Worm (Caenorhabditis elegans): ENCODE results near the gene dnj-16.

dnj-16 gene

DNA sequence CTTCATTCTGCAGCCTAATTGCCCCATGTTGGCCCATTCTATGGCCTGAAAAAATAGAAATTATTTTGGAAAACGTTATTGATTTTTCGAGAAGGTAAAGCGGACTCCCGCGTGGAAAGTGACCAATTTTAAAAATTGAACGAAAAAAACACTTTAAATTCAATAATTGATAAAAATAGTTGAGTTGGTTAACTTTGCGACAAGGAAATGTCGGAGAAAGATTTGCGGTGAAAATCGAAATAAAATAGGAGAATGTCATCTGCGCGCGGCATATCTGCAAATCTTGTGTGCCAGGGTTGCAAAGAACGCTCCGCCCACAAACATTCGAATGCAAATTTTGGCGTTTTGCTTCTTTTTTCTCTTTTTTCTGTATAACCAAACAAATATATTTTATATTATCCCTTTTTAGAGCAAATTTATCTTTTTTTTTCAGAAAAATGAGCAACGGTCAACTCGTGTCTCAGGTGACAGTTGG, 20.0 kb upstream of the dnj-16 start, which contains the start of the genes rnf-121 and C16C10.4 (continued):
- TF ChIP-seq T26A5.8 (tag; optimal IDR thresholded peaks at IDR 0.05), result no peak
- peak; percentile 19 for TF ChIP-seq K12H6.12 (tag; optimal IDR thresholded peaks at IDR 0.05)
- peak; percentile 63 for TF ChIP-seq F49E8.2 (tag; optimal IDR thresholded peaks at IDR 0.05; ENCODE audit: insufficient read depth)
- TF ChIP-seq pbrm-1 (GFP tag; IDR thresholded peaks at IDR 0.05), result peak; percentile 31; the same call in 1 of the 2 replicates
- peak; percentile 71 for TF ChIP-seq snpc-1.3 (tag; optimal IDR thresholded peaks at IDR 0.05; ENCODE audit: insufficient read depth)
- TF ChIP-seq Y53F4B.3 (GFP tag; IDR thresholded peaks at IDR 0.05), result no peak
- no peak for TF ChIP-seq atf-7 (tag; optimal IDR thresholded peaks at IDR 0.05)
- TF ChIP-seq C17E4.6 (GFP tag; IDR thresholded peaks at IDR 0.05), result no peak
- TF ChIP-seq F52B5.7 (tag; optimal IDR thresholded peaks at IDR 0.05), result peak; percentile 29
- TF ChIP-seq hmg-1.2 (GFP tag; IDR thresholded peaks at IDR 0.05), result peak; percentile 38; the same call in 1 of the 2 replicates
- TF ChIP-seq tlf-1 (GFP tag; optimal IDR thresholded peaks at IDR 0.05), result peak; percentile 38
- peak; percentile 86 for TF ChIP-seq ZK185.1 (tag; optimal IDR thresholded peaks at IDR 0.05; ENCODE audit: poor library complexity, severe bottlenecking)
- TF ChIP-seq ceh-40 (GFP tag; IDR thresholded peaks at IDR 0.05), result no peak
- peak; percentile 68 for TF ChIP-seq attf-5 (GFP tag; optimal IDR thresholded peaks at IDR 0.05)
- no peak for TF ChIP-seq lsy-27 (tag; optimal IDR thresholded peaks at IDR 0.05; ENCODE audit: borderline replicate concordance, insufficient read depth)
- no peak for TF ChIP-seq F57C9.4 (tag; optimal IDR thresholded peaks at IDR 0.05)
- peak; percentile 20 for TF ChIP-seq F22D6.2 (tag; optimal IDR thresholded peaks at IDR 0.05)
- TF ChIP-seq B0336.3 (GFP tag; IDR thresholded peaks at IDR 0.05), result peak; percentile 20; the same call in 1 of the 2 replicates
- TF ChIP-seq ztf-18 (tag; optimal IDR thresholded peaks at IDR 0.05), result peak; percentile 46
- TF ChIP-seq lin-54 (GFP tag; optimal IDR thresholded peaks at IDR 0.05), result peak; percentile 69
- no peak for TF ChIP-seq nhr-90 (tag; optimal IDR thresholded peaks at IDR 0.05)
- peak; percentile 45 for TF ChIP-seq tbp1 (GFP tag; optimal IDR thresholded peaks at IDR 0.05)
- TF ChIP-seq lin-26 (GFP tag; IDR thresholded peaks at IDR 0.05), result peak; percentile 49; the same call in 1 of the 2 replicates
- no peak for TF ChIP-seq mel-28 (tag; optimal IDR thresholded peaks at IDR 0.05; ENCODE audit: borderline replicate concordance)
- TF ChIP-seq efl-1 (GFP tag; optimal IDR thresholded peaks at IDR 0.05), result peak; percentile 26
- no peak for TF ChIP-seq ztf-3 (GFP tag; optimal IDR thresholded peaks at IDR 0.05)
- peak; percentile 77 for TF ChIP-seq ceh-100 (GFP tag; IDR thresholded peaks at IDR 0.05)
- TF ChIP-seq rcor-1 (GFP tag; IDR thresholded peaks at IDR 0.05), result peak; percentile 57; the same call in 1 of the 2 replicates
- peak; percentile 0 for TF ChIP-seq him-1 (tag; optimal IDR thresholded peaks at IDR 0.05)

DNA sequence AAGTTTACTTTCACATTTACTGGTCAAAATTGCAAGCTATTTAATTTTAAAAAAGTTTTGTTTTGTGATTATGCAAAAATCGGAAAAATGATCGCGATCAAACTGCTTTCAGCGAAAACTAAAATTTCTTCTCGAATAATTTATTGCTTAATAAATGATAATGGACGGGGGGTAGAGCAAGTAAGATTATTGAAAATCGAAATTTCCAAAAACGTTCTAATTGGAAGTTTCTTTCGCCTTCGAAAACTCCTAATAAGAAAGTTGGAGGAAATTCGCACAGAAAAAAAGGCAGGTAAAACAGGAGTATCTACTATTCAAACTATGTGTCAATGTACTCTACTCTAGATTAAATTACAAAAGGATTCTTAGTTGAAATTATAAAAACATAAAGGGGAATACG, 18.7 kb upstream of the dnj-16 start:
- TF ChIP-seq nhr-27 (tag; optimal IDR thresholded peaks at IDR 0.05) (no peak), F55B11.4 (tag; optimal IDR thresholded peaks at IDR 0.05; ENCODE audit: borderline replicate concordance, insufficient read depth) (no peak), Y56A3A.18 (GFP tag; IDR thresholded peaks at IDR 0.05) (no peak), pha-4 (tag; optimal IDR thresholded peaks at IDR 0.05) (no peak), Y53G8AR.9 (GFP tag; conservative IDR thresholded peaks at IDR 0.05) (peak; percentile 89), madf-8 (GFP tag; conservative IDR thresholded peaks at IDR 0.05) (no peak), sptf-2 (GFP tag; optimal IDR thresholded peaks at IDR 0.05) (no peak), F57A8.1 (GFP tag; optimal IDR thresholded peaks at IDR 0.05) (no peak), lsy-27 (tag; optimal IDR thresholded peaks at IDR 0.05; ENCODE audit: borderline replicate concordance, insufficient read depth) (no peak), T26A5.8 (tag; optimal IDR thresholded peaks at IDR 0.05) (peak; percentile 15), ekl-4 (GFP tag; IDR thresholded peaks at IDR 0.05) (peak; percentile 70), tbp1 (GFP tag; optimal IDR thresholded peaks at IDR 0.05) (peak; percentile 47), chd-7 (tag; optimal IDR thresholded peaks at IDR 0.05) (peak; percentile 42), lag-1 (GFP tag; IDR thresholded peaks at IDR 0.05) (no peak), fkh-3 (tag; optimal IDR thresholded peaks at IDR 0.05) (peak; percentile 54), tbx-9 (tag; optimal IDR thresholded peaks at IDR 0.05; ENCODE audit: borderline replicate concordance) (no peak), rec-8 (tag; optimal IDR thresholded peaks at IDR 0.05) (no peak), mes-4 (tag; optimal IDR thresholded peaks at IDR 0.05) (peak; percentile 83), nfya-2 (GFP tag; IDR thresholded peaks at IDR 0.05) (peak; percentile 83; the same call in 1 of the 2 replicates), ztf-25 (GFP tag; IDR thresholded peaks at IDR 0.05) (0 out of 2 replicates have a peak, but pooled peaks have one; percentile 31), pbrm-1 (GFP tag; IDR thresholded peaks at IDR 0.05) (0 out of 2 replicates have a peak, but pooled peaks have one; percentile 36), F33H1.4 (GFP tag; IDR thresholded peaks at IDR 0.05) (no peak)
